Worm (Caenorhabditis elegans): ENCODE data around the gene unc-130.

unc-130 gene

ce11 chrII:11333375-11333774, 51.6 kb downstream of the unc-130 start:
- peak; percentile 83 for TF ChIP-seq fkh-10 (GFP tag; optimal IDR thresholded peaks at IDR 0.05)
- TF ChIP-seq sea-2 (GFP tag; optimal IDR thresholded peaks at IDR 0.05) = no peak
- TF ChIP-seq nhr-28 (tag; optimal IDR thresholded peaks at IDR 0.05) = no peak

All from whole organism, L3 larva.